Worm (Caenorhabditis elegans): Measurements from ENCODE around the gene mfsd-11.

Gene mfsd-11

ce11 chrX:12174686-12175404 is 20.9 kb upstream of the mfsd-11 start:
- TF ChIP-seq klf-2 (GFP tag; conservative IDR thresholded peaks at IDR 0.05) = no peak
- TF ChIP-seq cog-1 (tag; optimal IDR thresholded peaks at IDR 0.05) = no peak
- peak; percentile 31; the same call in 1 of the 2 replicates for TF ChIP-seq T22C8.4 (GFP tag; IDR thresholded peaks at IDR 0.05)

ce11 chrX:12173989-12174388 is 20.1 kb upstream of the mfsd-11 start:
- TF ChIP-seq cog-1 (tag; optimal IDR thresholded peaks at IDR 0.05) = no peak
- no peak for TF ChIP-seq ztf-23 (GFP tag; IDR thresholded peaks at IDR 0.05)
- no peak for TF ChIP-seq T22C8.4 (GFP tag; IDR thresholded peaks at IDR 0.05)
- no peak for TF ChIP-seq klf-2 (GFP tag; conservative IDR thresholded peaks at IDR 0.05)
- no peak for TF ChIP-seq flt-1 (GFP tag; IDR thresholded peaks at IDR 0.05)
- TF ChIP-seq med-1 (GFP tag; optimal IDR thresholded peaks at IDR 0.05; ENCODE audit: insufficient read depth) = no peak
- no peak for TF ChIP-seq tab-1 (GFP tag; IDR thresholded peaks at IDR 0.05)
- TF ChIP-seq ref-1 (GFP tag; conservative IDR thresholded peaks at IDR 0.05) = no peak
- no peak for TF ChIP-seq ztf-29 (GFP tag; IDR thresholded peaks at IDR 0.05)

ce11 chrX:12172482-12173134 is 18.7 kb upstream of the mfsd-11 start:
- TF ChIP-seq ref-1 (GFP tag; conservative IDR thresholded peaks at IDR 0.05) = no peak
- no peak for TF ChIP-seq ztf-23 (GFP tag; IDR thresholded peaks at IDR 0.05)

ce11 chrX:12171631-12172348 is 17.9 kb upstream of the mfsd-11 start, which contains the start of gene F57G12.1:
TSS of gene F57G12.1 (minus strand) at chrX:12171681.
- TF ChIP-seq med-1 (GFP tag; optimal IDR thresholded peaks at IDR 0.05; ENCODE audit: insufficient read depth) (no peak), ztf-29 (GFP tag; IDR thresholded peaks at IDR 0.05) (no peak), ref-1 (GFP tag; conservative IDR thresholded peaks at IDR 0.05) (no peak), klf-2 (GFP tag; conservative IDR thresholded peaks at IDR 0.05) (0 out of 2 replicates have a peak, but pooled peaks have one; percentile 16), flt-1 (GFP tag; IDR thresholded peaks at IDR 0.05) (0 out of 2 replicates have a peak, but pooled peaks have one; percentile 66), T22C8.4 (GFP tag; IDR thresholded peaks at IDR 0.05) (no peak), ztf-23 (GFP tag; IDR thresholded peaks at IDR 0.05) (no peak), tab-1 (GFP tag; IDR thresholded peaks at IDR 0.05) (peak; percentile 59; the same call in 1 of the 2 replicates), cog-1 (tag; optimal IDR thresholded peaks at IDR 0.05) (peak; percentile 85)

ce11 chrX:12169390-12169789 is 15.5 kb upstream of the mfsd-11 start:
- no peak for TF ChIP-seq ref-1 (GFP tag; conservative IDR thresholded peaks at IDR 0.05)
- TF ChIP-seq ztf-29 (GFP tag; IDR thresholded peaks at IDR 0.05) = no peak
- no peak for TF ChIP-seq ztf-23 (GFP tag; IDR thresholded peaks at IDR 0.05)
- 0 out of 2 replicates have a peak, but pooled peaks have one; percentile 7 for TF ChIP-seq T22C8.4 (GFP tag; IDR thresholded peaks at IDR 0.05)
- no peak for TF ChIP-seq flt-1 (GFP tag; IDR thresholded peaks at IDR 0.05)
- TF ChIP-seq tab-1 (GFP tag; IDR thresholded peaks at IDR 0.05) = no peak
- no peak for TF ChIP-seq cog-1 (tag; optimal IDR thresholded peaks at IDR 0.05)
- TF ChIP-seq med-1 (GFP tag; optimal IDR thresholded peaks at IDR 0.05; ENCODE audit: insufficient read depth) = no peak

ce11 chrX:12168765-12169164 is 14.9 kb upstream of the mfsd-11 start:
- TF ChIP-seq klf-2 (GFP tag; conservative IDR thresholded peaks at IDR 0.05) (no peak), ztf-23 (GFP tag; IDR thresholded peaks at IDR 0.05) (no peak), ref-1 (GFP tag; conservative IDR thresholded peaks at IDR 0.05) (no peak), cog-1 (tag; optimal IDR thresholded peaks at IDR 0.05) (no peak), flt-1 (GFP tag; IDR thresholded peaks at IDR 0.05) (no peak), med-1 (GFP tag; optimal IDR thresholded peaks at IDR 0.05; ENCODE audit: insufficient read depth) (no peak), T22C8.4 (GFP tag; IDR thresholded peaks at IDR 0.05) (no peak), ztf-29 (GFP tag; IDR thresholded peaks at IDR 0.05) (no peak), tab-1 (GFP tag; IDR thresholded peaks at IDR 0.05) (no peak)

ce11 chrX:12167632-12168377 is 13.9 kb upstream of the mfsd-11 start:
- TF ChIP-seq ztf-29 (GFP tag; IDR thresholded peaks at IDR 0.05) = no peak
- TF ChIP-seq T22C8.4 (GFP tag; IDR thresholded peaks at IDR 0.05) = no peak
- no peak for TF ChIP-seq flt-1 (GFP tag; IDR thresholded peaks at IDR 0.05)
- no peak for TF ChIP-seq ref-1 (GFP tag; conservative IDR thresholded peaks at IDR 0.05)
- TF ChIP-seq tab-1 (GFP tag; IDR thresholded peaks at IDR 0.05) = no peak
- TF ChIP-seq klf-2 (GFP tag; conservative IDR thresholded peaks at IDR 0.05) = no peak
- no peak for TF ChIP-seq cog-1 (tag; optimal IDR thresholded peaks at IDR 0.05)
- no peak for TF ChIP-seq med-1 (GFP tag; optimal IDR thresholded peaks at IDR 0.05; ENCODE audit: insufficient read depth)
- no peak for TF ChIP-seq ztf-23 (GFP tag; IDR thresholded peaks at IDR 0.05)

- TF ChIP-seq T22C8.4 (GFP tag; IDR thresholded peaks at IDR 0.05) (no peak), cog-1 (tag; optimal IDR thresholded peaks at IDR 0.05) (no peak), med-1 (GFP tag; optimal IDR thresholded peaks at IDR 0.05; ENCODE audit: insufficient read depth) (no peak)
These were observed 11.0 kb upstream of the mfsd-11 start for ce11 chrX:12164943-12165342.

ce11 chrX:12164047-12164446 is 10.1 kb upstream of the mfsd-11 start:
- TF ChIP-seq med-1 (GFP tag; optimal IDR thresholded peaks at IDR 0.05; ENCODE audit: insufficient read depth) (no peak), tab-1 (GFP tag; IDR thresholded peaks at IDR 0.05) (no peak), T22C8.4 (GFP tag; IDR thresholded peaks at IDR 0.05) (no peak)

Data from whole organism, midembryonic.